Worm (Caenorhabditis elegans) whole organism, L1 larva: Measurements from ENCODE around the gene gmeb-1.

Source experiments
- C16A3.4 ChIP-seq: fragments of 150-350 bp; optimal IDR thresholded peaks from 2 replicates; lab custom pipeline; 2014; ENCODE audit warnings: missing biosample characterization, missing genetic modification characterization
- C34B4.2 ChIP-seq: sonication (generic microtip); optimal IDR thresholded peaks from 2 replicates; lab custom pipeline; 2017; ENCODE audit warnings: mild to moderate bottlenecking, missing genetic modification characterization, missing compliant biosample characterization
- Y116A8C.19 ChIP-seq: sonication (generic microtip); optimal IDR thresholded peaks from 2 replicates; lab custom pipeline; 2016; ENCODE audit warnings: missing compliant biosample characterization, missing genetic modification characterization, borderline replicate concordance
- aha-1 ChIP-seq: fragments of 150-350 bp; optimal IDR thresholded peaks from 2 replicates; lab custom pipeline; 2014; ENCODE audit warnings: missing biosample characterization, missing genetic modification characterization
- ama-1 ChIP-seq: fragments of 150-350 bp; optimal IDR thresholded peaks from 2 replicates; lab custom pipeline; 2014
- ceh-63 ChIP-seq: fragments of 200-800 bp; sonication (Bioruptor generic); optimal IDR thresholded peaks from 2 replicates; lab custom pipeline; 2018; ENCODE audit warnings: mild to moderate bottlenecking, missing genetic modification characterization, missing compliant biosample characterization
- ceh-8 ChIP-seq: fragments of 200-800 bp; sonication (Bioruptor generic); optimal IDR thresholded peaks from 2 replicates; lab custom pipeline; 2018; ENCODE audit warnings: mild to moderate bottlenecking, missing genetic modification characterization, moderate library complexity, missing compliant biosample characterization
- ceh-82 ChIP-seq, 3 experiments: fragments of 150-350 bp in 1 of 3; sonication (generic microtip) in 2 of 3; optimal IDR thresholded peaks; 2 replicates each; lab custom pipeline; 2014 to 2017; ENCODE audit warnings: missing biosample characterization in 3 of 3, missing genetic modification characterization in 3 of 3
- ceh-88 ChIP-seq: fragments of 200-800 bp; sonication (Bioruptor generic); IDR thresholded peaks from 2 replicates; pipeline ENCODE4 v1.3.6; 2022; ENCODE audit warnings: missing genetic modification characterization, missing compliant biosample characterization
- ceh-90 ChIP-seq: sonication (generic microtip); optimal IDR thresholded peaks from 2 replicates; lab custom pipeline; 2016; ENCODE audit warnings: missing genetic modification characterization, missing compliant biosample characterization
- ces-1 ChIP-seq: fragments of 150-350 bp; optimal IDR thresholded peaks from 2 replicates; lab custom pipeline; 2014; ENCODE audit warnings: missing biosample characterization, missing genetic modification reagents, missing genetic modification characterization
- dpl-1 ChIP-seq, 3 experiments: fragments of 150-350 bp in 2 of 3; sonication (generic microtip) in 1 of 3; optimal IDR thresholded peaks; 2 replicates each; lab custom pipeline; 2014 to 2017; ENCODE audit warnings: missing biosample characterization in 3 of 3, missing genetic modification characterization in 3 of 3, missing genetic modification reagents in 3 of 3
- dsc-1 ChIP-seq: sonication (generic microtip); optimal IDR thresholded peaks from 2 replicates; lab custom pipeline; 2016; ENCODE audit warnings: mild to moderate bottlenecking, missing genetic modification characterization, missing compliant biosample characterization
- efl-1 ChIP-seq, 4 experiments: fragments of 150-350 bp; optimal IDR thresholded peaks in 3 of 4; peaks in 1 of 4; 1 replicate in 1 of 4; 2 replicates in 3 of 4; lab custom pipeline; 2014; ENCODE audit warnings: missing biosample characterization in 2 of 4, missing genetic modification characterization in 2 of 4, missing genetic modification reagents in 2 of 4
- egl-13 ChIP-seq: sonication (generic microtip); optimal IDR thresholded peaks from 2 replicates; lab custom pipeline; 2016; ENCODE audit warnings: missing genotype, missing genetic modification reagents, missing genetic modification characterization, missing compliant biosample characterization
- elt-2 ChIP-seq: sonication (generic microtip); optimal IDR thresholded peaks from 2 replicates; lab custom pipeline; 2016; ENCODE audit warnings: missing genetic modification characterization, mild to moderate bottlenecking, inconsistent platforms, missing compliant biosample characterization, missing genetic modification reagents
- elt-3 ChIP-seq, 6 experiments: fragments of 150-350 bp in 1 of 6; sonication (generic microtip); optimal IDR thresholded peaks; 2 replicates each; lab custom pipeline; 2017 to 2018; ENCODE audit warnings: missing biosample characterization in 6 of 6, missing genetic modification characterization in 6 of 6, inconsistent platforms in 1 of 6
- ets-5 ChIP-seq: fragments of 200-800 bp; sonication (Bioruptor generic); IDR thresholded peaks from 2 replicates; pipeline ENCODE4 v1.3.6; 2022; ENCODE audit warnings: missing genetic modification characterization, missing compliant biosample characterization
- fkh-10 ChIP-seq: sonication (generic microtip); optimal IDR thresholded peaks from 2 replicates; lab custom pipeline; 2017; ENCODE audit warnings: missing biosample characterization, missing genetic modification reagents, missing genetic modification characterization
- fkh-4 ChIP-seq: sonication (generic microtip); optimal IDR thresholded peaks from 2 replicates; lab custom pipeline; 2016; ENCODE audit warnings: missing compliant biosample characterization, missing genetic modification characterization, borderline replicate concordance
- fkh-8 ChIP-seq: sonication (generic microtip); optimal IDR thresholded peaks from 2 replicates; lab custom pipeline; 2016; ENCODE audit warnings: mild to moderate bottlenecking, missing genetic modification characterization, missing compliant biosample characterization
- fos-1 ChIP-seq: fragments of 150-350 bp; optimal IDR thresholded peaks from 2 replicates; lab custom pipeline; 2014; ENCODE audit warnings: missing biosample characterization, missing genetic modification characterization
- grh-1 ChIP-seq: fragments of 200-800 bp; sonication (Bioruptor generic); IDR thresholded peaks from 2 replicates; pipeline ENCODE4 v1.3.6; 2022; ENCODE audit warnings: missing genetic modification reagents, missing genetic modification characterization, missing compliant biosample characterization
- hlh-17 ChIP-seq: fragments of 200-800 bp; sonication (Bioruptor generic); optimal IDR thresholded peaks from 2 replicates; lab custom pipeline; 2018; ENCODE audit warnings: missing genetic modification characterization, mild to moderate bottlenecking, missing compliant biosample characterization, moderate library complexity, borderline replicate concordance
- hpl-2 ChIP-seq: fragments of 150-350 bp; optimal IDR thresholded peaks from 2 replicates; lab custom pipeline; 2014; ENCODE audit warnings: missing biosample characterization, missing genetic modification reagents, missing genetic modification characterization
- isw-1 ChIP-seq: fragments of 200-800 bp; sonication (Bioruptor generic); IDR thresholded peaks from 2 replicates; pipeline ENCODE4 v1.3.6; 2022; ENCODE audit warnings: missing genetic modification characterization, missing compliant biosample characterization
- jun-1 ChIP-seq: fragments of 150-350 bp; optimal IDR thresholded peaks from 2 replicates; lab custom pipeline; 2014; ENCODE audit warnings: missing biosample characterization, missing genetic modification reagents, missing genetic modification characterization
- lin-13 ChIP-seq: fragments of 150-350 bp; optimal IDR thresholded peaks from 2 replicates; lab custom pipeline; 2014; ENCODE audit warnings: missing biosample characterization, missing genetic modification reagents, missing genetic modification characterization
- lin-14 ChIP-seq: fragments of 200-800 bp; sonication (Bioruptor generic); optimal IDR thresholded peaks from 2 replicates; lab custom pipeline; 2018; ENCODE audit warnings: mild to moderate bottlenecking, missing genetic modification characterization, moderate library complexity, missing compliant biosample characterization
- lin-15B ChIP-seq: fragments of 150-350 bp; sonication (generic microtip); optimal IDR thresholded peaks from 3 replicates; lab custom pipeline; 2014; ENCODE audit warnings: missing biosample characterization, missing genetic modification characterization
- lin-35 ChIP-seq, 2 experiments: fragments of 150-350 bp; optimal IDR thresholded peaks; 2 replicates each; lab custom pipeline; 2014; ENCODE audit warnings: missing biosample characterization in 2 of 2, missing genetic modification characterization in 2 of 2, missing genetic modification reagents in 2 of 2
- lin-39 ChIP-seq: fragments of 150-350 bp; optimal IDR thresholded peaks from 2 replicates; lab custom pipeline; 2014; ENCODE audit warnings: missing biosample characterization, missing genetic modification reagents, missing genetic modification characterization
- lsy-2 ChIP-seq, 2 experiments: fragments of 150-350 bp; optimal IDR thresholded peaks; 2 replicates each; lab custom pipeline; 2014; ENCODE audit warnings: missing biosample characterization in 2 of 2, missing genetic modification characterization in 2 of 2
- mef-2 ChIP-seq: fragments of 150-350 bp; optimal IDR thresholded peaks from 2 replicates; lab custom pipeline; 2014; ENCODE audit warnings: missing biosample characterization, missing genetic modification characterization
- nhr-20 ChIP-seq: sonication (generic microtip); optimal IDR thresholded peaks from 2 replicates; lab custom pipeline; 2016; ENCODE audit warnings: mild to moderate bottlenecking, missing genetic modification characterization, missing compliant biosample characterization
- nhr-237 ChIP-seq: fragments of 150-350 bp; optimal IDR thresholded peaks from 2 replicates; lab custom pipeline; 2014; ENCODE audit warnings: missing biosample characterization, missing genetic modification characterization
- nhr-28 ChIP-seq: fragments of 150-350 bp; optimal IDR thresholded peaks from 2 replicates; lab custom pipeline; 2014; ENCODE audit warnings: missing biosample characterization, missing genetic modification characterization
- nhr-47 ChIP-seq: sonication (generic microtip); optimal IDR thresholded peaks from 2 replicates; lab custom pipeline; 2016; ENCODE audit warnings: mild to moderate bottlenecking, missing genetic modification characterization, moderate library complexity, missing compliant biosample characterization
- nhr-71 ChIP-seq: sonication (generic microtip); optimal IDR thresholded peaks from 2 replicates; lab custom pipeline; 2016; ENCODE audit warnings: mild to moderate bottlenecking, missing genetic modification characterization, moderate library complexity, missing compliant biosample characterization
- nhr-77 ChIP-seq: fragments of 150-350 bp; optimal IDR thresholded peaks from 2 replicates; lab custom pipeline; 2014; ENCODE audit warnings: missing biosample characterization, missing genetic modification characterization
- nhr-85 ChIP-seq: sonication (generic microtip); peaks from one replicate; lab custom pipeline; 2016; ENCODE audit warnings: missing genetic modification characterization, inconsistent platforms, missing compliant biosample characterization
- nhr-90 ChIP-seq: sonication (generic microtip); optimal IDR thresholded peaks from 2 replicates; lab custom pipeline; 2016; ENCODE audit warnings: mild to moderate bottlenecking, missing genetic modification characterization, missing compliant biosample characterization; ENCODE audit not compliant: poor library complexity
- rnt-1 ChIP-seq: sonication (generic microtip); optimal IDR thresholded peaks from 2 replicates; lab custom pipeline; 2016; ENCODE audit warnings: mild to moderate bottlenecking, missing genetic modification characterization, moderate library complexity, missing compliant biosample characterization
- snpc-4 ChIP-seq: fragments of 150-350 bp; optimal IDR thresholded peaks from 2 replicates; lab custom pipeline; 2014; ENCODE audit warnings: missing biosample characterization, missing genetic modification characterization
- sptf-1 ChIP-seq: fragments of 150-350 bp; optimal IDR thresholded peaks from 2 replicates; lab custom pipeline; 2014; ENCODE audit warnings: missing biosample characterization, missing genetic modification characterization
- sup-37 ChIP-seq: fragments of 200-800 bp; sonication (Bioruptor generic); optimal IDR thresholded peaks from 2 replicates; lab custom pipeline; 2018; ENCODE audit warnings: mild to moderate bottlenecking, missing genetic modification characterization, missing compliant biosample characterization
- swsn-7 ChIP-seq: sonication (generic microtip); optimal IDR thresholded peaks from 2 replicates; lab custom pipeline; 2016; ENCODE audit warnings: missing genetic modification characterization, missing compliant biosample characterization
- tbx-2 ChIP-seq: sonication (generic microtip); optimal IDR thresholded peaks from 2 replicates; lab custom pipeline; 2016; ENCODE audit warnings: missing genetic modification characterization, missing compliant biosample characterization
- unc-86 ChIP-seq: sonication (generic microtip); optimal IDR thresholded peaks from 2 replicates; lab custom pipeline; 2016; ENCODE audit warnings: missing genetic modification characterization, missing compliant biosample characterization
- vab-15 ChIP-seq: sonication (generic microtip); optimal IDR thresholded peaks from 2 replicates; lab custom pipeline; 2017; ENCODE audit warnings: missing genotype, mild to moderate bottlenecking, missing genetic modification characterization, missing compliant biosample characterization
- xbp-1 ChIP-seq: sonication (generic microtip); optimal IDR thresholded peaks from 2 replicates; lab custom pipeline; 2016; ENCODE audit warnings: missing genetic modification characterization, missing compliant biosample characterization
- ztf-11 ChIP-seq, 2 experiments: sonication (generic microtip); optimal IDR thresholded peaks; 2 replicates each; lab custom pipeline; 2016 to 2017; ENCODE audit warnings: missing genetic modification characterization in 2 of 2, missing biosample characterization in 1 of 2, missing compliant biosample characterization in 1 of 2
- ztf-4 ChIP-seq: fragments of 150-350 bp; optimal IDR thresholded peaks from 2 replicates; lab custom pipeline; 2014; ENCODE audit warnings: missing biosample characterization, missing genetic modification characterization

gmeb-1 gene

ce11 chrII:43640-44039 lies 24.3 kb downstream of the gmeb-1 start, which contains the start of gene nfyc-1 (continued):
- TF ChIP-seq nhr-47 (tag; lab: Kevin White, UChicago) (peak; percentile 74), C34B4.2 (tag; lab: Kevin White, UChicago) (no peak), fkh-10 (no peak), sup-37 (GFP tag; lab: Kevin White, UChicago) (no peak), nhr-237 (tag; lab: Kevin White, UChicago) (peak; percentile 24), ceh-88 (GFP tag; lab: Robert Waterston, UW) (no peak), fkh-8 (peak; percentile 57), nhr-28 (tag; lab: Kevin White, UChicago) (no peak), ztf-4 (tag; lab: Kevin White, UChicago) (peak; percentile 25), nhr-90 (tag; lab: Kevin White, UChicago) (peak; percentile 29), elt-2 (tag; lab: Kevin White, UChicago) (no peak), ama-1 (lab: Kevin White, UChicago) (no peak), egl-13 (tag; lab: Kevin White, UChicago) (peak; percentile 8), aha-1 (no peak), rnt-1 (tag; lab: Kevin White, UChicago) (peak; percentile 56), dpl-1 (GFP tag; optimal IDR thresholded peaks at IDR 0.05; lab: Kevin White, UChicago) (peak; percentile 62 to 81 (median 71)), unc-86 (tag; lab: Kevin White, UChicago) (peak; percentile 50), sptf-1 (no peak), dsc-1 (tag; lab: Kevin White, UChicago) (peak; percentile 17), tbx-2 (tag; lab: Kevin White, UChicago) (peak; percentile 66), elt-3 (tag; optimal IDR thresholded peaks at IDR 0.05; lab: Kevin White, UChicago) (peak in 1 of 6 experiments; percentile 47), grh-1 (GFP tag; lab: Robert Waterston, UW) (no peak), nhr-85 (tag; lab: Kevin White, UChicago) (peak; percentile 52), ceh-8 (no peak), jun-1 (tag; lab: Kevin White, UChicago) (no peak), ceh-63 (GFP tag; lab: Kevin White, UChicago) (no peak), Y116A8C.19 (tag; lab: Kevin White, UChicago) (no peak), ceh-82 (tag; optimal IDR thresholded peaks at IDR 0.05; lab: Kevin White, UChicago) (peak; percentile 24 to 82 (median 44)), mef-2 (no peak), fos-1 (tag; lab: Kevin White, UChicago) (peak; percentile 25), lsy-2 (tag; optimal IDR thresholded peaks at IDR 0.05; lab: Kevin White, UChicago) (peak; percentile 75 to 88), xbp-1 (peak; percentile 64), lin-39 (no peak), hlh-17 (GFP tag; lab: Kevin White, UChicago) (no peak), hpl-2 (GFP tag; lab: Kevin White, UChicago) (no peak), nhr-77 (no peak), lin-13 (GFP tag; lab: Kevin White, UChicago) (peak; percentile 42), ets-5 (GFP tag; lab: Robert Waterston, UW) (no peak), nhr-71 (tag; lab: Kevin White, UChicago) (peak; percentile 78), lin-14 (no peak), lin-15B (tag; lab: Kevin White, UChicago) (peak; percentile 84), C16A3.4 (tag; lab: Kevin White, UChicago) (peak; percentile 74), efl-1 (optimal IDR thresholded peaks at IDR 0.05; lab: Kevin White, UChicago) (peak; percentile 77 to 78), efl-1 (GFP tag; optimal IDR thresholded peaks at IDR 0.05 in 1 of 2; lab: Kevin White, UChicago) (peak; percentile 80 to 96), fkh-4 (tag; lab: Kevin White, UChicago) (no peak), vab-15 (no peak), lin-35 (GFP tag; optimal IDR thresholded peaks at IDR 0.05; lab: Kevin White, UChicago) (peak; percentile 76 to 86), ztf-11 (tag; optimal IDR thresholded peaks at IDR 0.05; lab: Kevin White, UChicago) (peak in 1 of 2 experiments; percentile 1), snpc-4 (peak; percentile 26), swsn-7 (tag; lab: Kevin White, UChicago) (peak; percentile 64), ces-1 (GFP tag; lab: Kevin White, UChicago) (no peak), isw-1 (GFP tag; lab: Robert Waterston, UW) (peak; percentile 68), nhr-20 (tag; lab: Kevin White, UChicago) (peak; percentile 61), ceh-90 (tag; lab: Kevin White, UChicago) (no peak)
